Worm (Caenorhabditis elegans) whole organism, late embryonic: ENCODE results near the gene AH10.2.

Source experiments
- Y22D7AL.16 ChIP-seq: sonication (generic microtip); optimal IDR thresholded peaks from 2 replicates; lab custom pipeline; 2016; ENCODE audit warnings: missing genetic modification characterization, missing compliant biosample characterization
- ama-1 ChIP-seq: fragments of 150-350 bp; optimal IDR thresholded peaks from 2 replicates; lab custom pipeline; 2014
- ceh-18 ChIP-seq: sonication (generic microtip); optimal IDR thresholded peaks from 2 replicates; lab custom pipeline; 2016; ENCODE audit warnings: missing genetic modification characterization, missing compliant biosample characterization
- ceh-9 ChIP-seq: sonication (generic microtip); optimal IDR thresholded peaks from 2 replicates; lab custom pipeline; 2016; ENCODE audit warnings: mild to moderate bottlenecking, missing genetic modification characterization, inconsistent platforms, missing compliant biosample characterization
- pag-3 ChIP-seq: sonication (generic microtip); optimal IDR thresholded peaks from 2 replicates; lab custom pipeline; 2016; ENCODE audit warnings: missing compliant biosample characterization, missing genetic modification characterization, borderline replicate concordance
- pha-4 ChIP-seq: fragments of 150-350 bp; optimal IDR thresholded peaks from 2 replicates; lab custom pipeline; 2018; ENCODE audit warnings: missing biosample characterization, missing genetic modification reagents, missing genetic modification characterization
- ref-2 ChIP-seq: sonication (generic microtip); optimal IDR thresholded peaks from 2 replicates; lab custom pipeline; 2016; ENCODE audit warnings: missing genetic modification characterization, missing compliant biosample characterization

DNA sequence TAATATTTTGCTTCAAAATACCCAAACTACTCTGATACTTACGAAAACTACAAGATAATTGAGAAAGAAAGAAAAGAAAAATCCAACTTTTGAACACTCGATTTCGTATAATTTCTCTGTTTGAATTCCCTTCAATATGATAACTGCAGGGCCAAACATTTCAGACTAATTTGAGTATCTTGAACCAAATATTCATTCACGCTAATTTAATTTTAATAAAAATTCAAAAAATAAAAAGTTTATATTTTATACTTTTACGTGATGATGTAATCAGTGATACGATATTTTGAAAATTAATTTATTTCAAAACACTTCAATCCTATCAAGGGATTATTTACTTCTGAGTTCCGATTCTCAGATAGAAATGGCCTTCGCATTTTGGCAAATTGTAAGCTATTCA lies 23.4 kb downstream of the AH10.2 start, which contains the start of gene ZC376.8:
- TF ChIP-seq ama-1 (lab: Kevin White, UChicago) (no peak), ceh-9 (tag; lab: Kevin White, UChicago) (no peak), pha-4 (tag; lab: Kevin White, UChicago) (no peak), Y22D7AL.16 (no peak), ceh-18 (no peak), pag-3 (tag; lab: Kevin White, UChicago) (no peak), ref-2 (tag; lab: Kevin White, UChicago) (no peak)
